Worm (Caenorhabditis elegans): ENCODE results near the gene T05A8.8.

The T05A8.8 gene

DNA sequence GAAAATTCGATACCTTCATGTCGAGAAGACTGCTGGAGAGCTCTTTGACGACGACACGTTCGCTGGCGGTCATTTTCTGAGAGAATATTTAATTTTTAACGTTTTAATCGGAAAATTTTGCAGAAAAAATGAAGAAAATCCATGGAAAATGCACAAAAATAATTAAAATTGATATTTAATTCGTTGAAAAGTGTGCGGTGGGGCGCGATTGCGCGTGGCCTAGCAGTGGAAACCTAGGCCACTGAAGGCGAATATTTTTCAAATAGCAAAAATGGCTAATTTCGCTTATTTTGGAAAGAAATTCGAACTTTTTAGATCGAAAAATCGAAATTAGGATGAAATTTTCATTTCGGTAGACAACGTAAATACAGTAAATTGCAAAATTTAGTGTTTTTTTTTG is 16.1 kb downstream of the T05A8.8 start, which contains the start of gene F29A7.6 (continued):
- TF ChIP-seq unc-130 (GFP tag; optimal IDR thresholded peaks at IDR 0.05) (peak; percentile 35), snpc-1.1 (tag; optimal IDR thresholded peaks at IDR 0.05; ENCODE audit: insufficient read depth) (peak; percentile 5), aptf-2 (GFP tag; conservative IDR thresholded peaks at IDR 0.05) (peak; percentile 54; the same call in 1 of the 2 replicates)

- no peak for TF ChIP-seq madf-8 (GFP tag; conservative IDR thresholded peaks at IDR 0.05)
- TF ChIP-seq Y53G8AR.9 (GFP tag; conservative IDR thresholded peaks at IDR 0.05): no peak
- no peak for TF ChIP-seq ceh-58 (GFP tag; IDR thresholded peaks at IDR 0.05)
- TF ChIP-seq sea-2 (GFP tag; IDR thresholded peaks at IDR 0.05): no peak
- no peak for TF ChIP-seq nhr-27 (tag; optimal IDR thresholded peaks at IDR 0.05)
- no peak for TF ChIP-seq attf-5 (GFP tag; optimal IDR thresholded peaks at IDR 0.05)
- TF ChIP-seq bed-2 (GFP tag; IDR thresholded peaks at IDR 0.05): no peak
- TF ChIP-seq B0019.2 (GFP tag; conservative IDR thresholded peaks at IDR 0.05): no peak
- no peak for TF ChIP-seq nfyb-1 (GFP tag; IDR thresholded peaks at IDR 0.05)
- no peak for TF ChIP-seq athp-1 (tag; optimal IDR thresholded peaks at IDR 0.05)
- TF ChIP-seq ccch-3 (GFP tag; optimal IDR thresholded peaks at IDR 0.05): no peak
- TF ChIP-seq gei-17 (GFP tag; optimal IDR thresholded peaks at IDR 0.05): no peak
- TF ChIP-seq C17E4.6 (GFP tag; IDR thresholded peaks at IDR 0.05): no peak
- no peak for TF ChIP-seq tbp1 (GFP tag; optimal IDR thresholded peaks at IDR 0.05)
- no peak for TF ChIP-seq let-607 (tag; optimal IDR thresholded peaks at IDR 0.05)
- TF ChIP-seq ceh-27 (GFP tag; optimal IDR thresholded peaks at IDR 0.05): no peak
- no peak for TF ChIP-seq ztf-26 (tag; optimal IDR thresholded peaks at IDR 0.05)
Observed at ce11 chrII:2752999-2753398, 16.5 kb downstream of the T05A8.8 start, which contains the start of gene F29A7.3. TSS of gene F29A7.3 (plus strand) at chrII:2753299.

- 0 out of 2 replicates have a peak, but pooled peaks have one; percentile 4 for TF ChIP-seq lin-26 (GFP tag; IDR thresholded peaks at IDR 0.05)
- peak; percentile 73 for TF ChIP-seq zfh-2 (GFP tag; conservative IDR thresholded peaks at IDR 0.05)
- peak; percentile 52; the same call in 1 of the 2 replicates for TF ChIP-seq egrh-3 (GFP tag; IDR thresholded peaks at IDR 0.05)
- no peak for TF ChIP-seq mes-4 (tag; optimal IDR thresholded peaks at IDR 0.05)
- TF ChIP-seq attf-5 (GFP tag; optimal IDR thresholded peaks at IDR 0.05): no peak
Observed at ce11 chrII:2754595-2754994, 18.1 kb downstream of the T05A8.8 start.

DNA sequence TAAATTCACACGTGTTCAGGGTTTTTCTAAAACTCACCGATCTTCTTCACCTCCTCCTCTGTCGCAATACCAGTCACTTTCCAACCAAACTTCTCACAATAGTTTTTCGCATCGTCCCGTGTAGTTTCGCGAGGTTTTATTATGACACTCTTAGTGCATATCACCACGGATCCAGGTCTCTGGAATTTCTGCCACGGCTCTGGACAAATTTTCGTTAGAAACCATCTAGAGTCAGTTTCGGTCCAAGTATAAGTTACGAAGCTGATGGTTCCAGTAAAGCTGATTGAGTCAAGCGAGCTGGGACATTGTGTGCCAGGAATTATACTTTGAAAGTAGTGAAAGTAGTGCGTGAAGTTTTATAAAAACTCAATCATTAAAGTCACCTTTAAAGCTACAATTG is 19.9 kb downstream of the T05A8.8 start:
- no peak for TF ChIP-seq F57A8.1 (GFP tag; optimal IDR thresholded peaks at IDR 0.05)
- no peak for TF ChIP-seq Y67H2A.10 (GFP tag; conservative IDR thresholded peaks at IDR 0.05)
- TF ChIP-seq ztf-18 (tag; optimal IDR thresholded peaks at IDR 0.05): no peak
- no peak for TF ChIP-seq T26A5.8 (tag; optimal IDR thresholded peaks at IDR 0.05)
- TF ChIP-seq dpl-1 (GFP tag; optimal IDR thresholded peaks at IDR 0.05): no peak
- no peak for TF ChIP-seq ztf-28 (GFP tag; IDR thresholded peaks at IDR 0.05)
- TF ChIP-seq F39B2.1 (GFP tag; IDR thresholded peaks at IDR 0.05): no peak
- TF ChIP-seq mcd-1 (GFP tag; IDR thresholded peaks at IDR 0.05): no peak
- TF ChIP-seq lin-26 (GFP tag; IDR thresholded peaks at IDR 0.05): no peak
- no peak for TF ChIP-seq lsy-27 (tag; optimal IDR thresholded peaks at IDR 0.05; ENCODE audit: borderline replicate concordance, insufficient read depth)
- TF ChIP-seq fkh-3 (tag; optimal IDR thresholded peaks at IDR 0.05): no peak
- no peak for TF ChIP-seq F37B4.10 (GFP tag; IDR thresholded peaks at IDR 0.05)
- no peak for TF ChIP-seq efl-1 (GFP tag; optimal IDR thresholded peaks at IDR 0.05)
- no peak for TF ChIP-seq bed-2 (GFP tag; IDR thresholded peaks at IDR 0.05)

All from whole organism, young adult.